Fruit fly (Drosophila melanogaster) whole organism, embryonic: ENCODE data around the gene CG2129.

Experiments used
- CG10431 ChIP-seq: fragments of 200-800 bp; sonication (Bioruptor generic); optimal IDR thresholded peaks from 3 replicates; lab custom pipeline; 2018; ENCODE audit warnings: missing biosample characterization, mild to moderate bottlenecking, missing genetic modification characterization
- CG11085 ChIP-seq: fragments of 200-800 bp; sonication (Bioruptor generic); IDR thresholded peaks from 2 replicates; pipeline ENCODE4 v1.3.6; 2022; ENCODE audit warnings: missing biosample characterization, missing genetic modification characterization
- CG12744 ChIP-seq: fragments of 200-800 bp; sonication (Bioruptor generic); optimal IDR thresholded peaks from 2 replicates; lab custom pipeline; 2016; ENCODE audit warnings: missing biosample characterization, missing genetic modification characterization
- CG14860 ChIP-seq: fragments of 200-800 bp; sonication (Bioruptor generic); IDR thresholded peaks from 3 replicates; pipeline ENCODE4 v1.3.6; 2022; ENCODE audit warnings: missing biosample characterization, missing genetic modification characterization; ENCODE audit not compliant: partially characterized antibody
- CG1603 ChIP-seq: fragments of 200-800 bp; sonication (Bioruptor generic); optimal IDR thresholded peaks from 2 replicates; lab custom pipeline; 2019; ENCODE audit warnings: missing biosample characterization, mild to moderate bottlenecking, missing genetic modification characterization, moderate library complexity
- CG17186 ChIP-seq: fragments of 200-800 bp; sonication (Bioruptor generic); optimal IDR thresholded peaks from 3 replicates; lab custom pipeline; 2017; ENCODE audit warnings: missing biosample characterization, missing genetic modification reagents, missing genetic modification characterization
- CG17802 ChIP-seq: fragments of 200-800 bp; sonication (Bioruptor generic); optimal IDR thresholded peaks from 2 replicates; lab custom pipeline; 2018; ENCODE audit warnings: missing biosample characterization, mild to moderate bottlenecking, missing genetic modification characterization, moderate library complexity
- CG30403 ChIP-seq: fragments of 200-800 bp; sonication (Bioruptor generic); optimal IDR thresholded peaks from 3 replicates; lab custom pipeline; 2016; ENCODE audit warnings: missing biosample characterization, missing genetic modification characterization
- CG31388 ChIP-seq: fragments of 200-800 bp; sonication (Bioruptor generic); optimal IDR thresholded peaks from 2 replicates; lab custom pipeline; 2016; ENCODE audit warnings: missing biosample characterization, missing genetic modification characterization
- CG3281 ChIP-seq: fragments of 200-800 bp; sonication (Bioruptor generic); optimal IDR thresholded peaks from 3 replicates; lab custom pipeline; 2017; ENCODE audit warnings: missing biosample characterization, mild to moderate bottlenecking, missing genetic modification characterization
- CG3407 ChIP-seq: fragments of 200-800 bp; sonication (Bioruptor generic); optimal IDR thresholded peaks from 2 replicates; lab custom pipeline; 2018; ENCODE audit warnings: missing biosample characterization, mild to moderate bottlenecking, missing genetic modification characterization
- CG3838 ChIP-seq: fragments of 200-800 bp; sonication (Bioruptor generic); optimal IDR thresholded peaks from 3 replicates; lab custom pipeline; 2016; ENCODE audit warnings: missing biosample characterization, missing genetic modification characterization
- CG3995 ChIP-seq: fragments of 200-800 bp; sonication (Bioruptor generic); optimal IDR thresholded peaks from 3 replicates; lab custom pipeline; 2016; ENCODE audit warnings: missing biosample characterization, missing genetic modification characterization
- CG4404 ChIP-seq: fragments of 200-800 bp; sonication (Bioruptor generic); IDR thresholded peaks from 2 replicates; pipeline ENCODE4 v1.3.6; 2022; ENCODE audit warnings: missing biosample characterization, missing genetic modification characterization
- CG4730 ChIP-seq: fragments of 200-800 bp; sonication (Bioruptor generic); IDR thresholded peaks from 2 replicates; pipeline ENCODE4 v1.3.6; 2022; ENCODE audit warnings: missing biosample characterization, missing genetic modification characterization
- CG6175 ChIP-seq: fragments of 200-800 bp; sonication (Bioruptor generic); IDR thresholded peaks from 3 replicates; pipeline ENCODE4 v1.3.6; 2022; ENCODE audit warnings: missing biosample characterization, missing genetic modification characterization
- CG8478 ChIP-seq: fragments of >200 bp; optimal IDR thresholded peaks from 2 replicates; lab custom pipeline; 2018
- CG8944 ChIP-seq: fragments of 200-800 bp; sonication (Bioruptor generic); optimal IDR thresholded peaks from 3 replicates; lab custom pipeline; 2016; ENCODE audit warnings: missing biosample characterization, missing genetic modification characterization
- Dad ChIP-seq: fragments of 200-800 bp; sonication (Bioruptor generic); optimal IDR thresholded peaks from 3 replicates; lab custom pipeline; 2016; ENCODE audit warnings: missing biosample characterization, missing genetic modification characterization
- Dek ChIP-seq: fragments of 200-800 bp; sonication (Bioruptor generic); optimal IDR thresholded peaks from 3 replicates; lab custom pipeline; 2019; ENCODE audit warnings: missing biosample characterization, mild to moderate bottlenecking, missing genetic modification characterization, moderate library complexity
- Fer3 ChIP-seq: fragments of 200-800 bp; sonication (Bioruptor generic); optimal IDR thresholded peaks from 2 replicates; lab custom pipeline; 2018; ENCODE audit warnings: missing biosample characterization, mild to moderate bottlenecking, missing genetic modification characterization, moderate library complexity
- Neu2 ChIP-seq: fragments of 200-800 bp; sonication (Bioruptor generic); optimal IDR thresholded peaks from 3 replicates; lab custom pipeline; 2016; ENCODE audit warnings: missing biosample characterization, missing genetic modification characterization, borderline replicate concordance
- Usf ChIP-seq: fragments of 200-800 bp; sonication (Bioruptor generic); optimal IDR thresholded peaks from 2 replicates; lab custom pipeline; 2017; ENCODE audit warnings: missing genotype, missing biosample characterization, missing genetic modification characterization
- ac ChIP-seq: fragments of 200-800 bp; sonication (Bioruptor generic); optimal IDR thresholded peaks from 3 replicates; lab custom pipeline; 2017; ENCODE audit warnings: missing biosample characterization, mild to moderate bottlenecking, missing genetic modification characterization
- bbx ChIP-seq: fragments of 200-800 bp; sonication (Bioruptor generic); IDR thresholded peaks from 2 replicates; pipeline ENCODE4 v1.3.6; 2022; ENCODE audit warnings: missing biosample characterization, missing genetic modification characterization; ENCODE audit not compliant: partially characterized antibody
- danr ChIP-seq: fragments of 200-800 bp; sonication (Bioruptor generic); IDR thresholded peaks from 2 replicates; pipeline ENCODE4 v1.3.6; 2022; ENCODE audit warnings: missing biosample characterization, missing genetic modification characterization
- dm ChIP-seq: fragments of 200-800 bp; sonication (Bioruptor generic); optimal IDR thresholded peaks from 3 replicates; lab custom pipeline; 2016; ENCODE audit warnings: missing biosample characterization, missing genetic modification characterization
- fd64A ChIP-seq: fragments of 200-800 bp; sonication (Bioruptor generic); optimal IDR thresholded peaks from 3 replicates; lab custom pipeline; 2018; ENCODE audit warnings: missing biosample characterization, mild to moderate bottlenecking, missing genetic modification characterization
- fru ChIP-seq: fragments of >200 bp; optimal IDR thresholded peaks from 2 replicates; lab custom pipeline; 2017
- ftz-f1 ChIP-seq: fragments of 200-800 bp; sonication (Bioruptor generic); optimal IDR thresholded peaks from 2 replicates; lab custom pipeline; 2016; ENCODE audit warnings: missing biosample characterization, missing genetic modification characterization
- fu2 ChIP-seq: fragments of 200-800 bp; sonication (Bioruptor generic); optimal IDR thresholded peaks from 2 replicates; lab custom pipeline; 2016; ENCODE audit warnings: missing biosample characterization, missing genetic modification characterization
- gcm ChIP-seq: fragments of 200-800 bp; sonication (Bioruptor generic); optimal IDR thresholded peaks from 2 replicates; lab custom pipeline; 2019; ENCODE audit warnings: missing biosample characterization, mild to moderate bottlenecking, missing genetic modification characterization, moderate library complexity
- ham ChIP-seq: fragments of 200-800 bp; sonication (Bioruptor generic); IDR thresholded peaks from 2 replicates; pipeline ENCODE4 v1.3.6; 2022; ENCODE audit warnings: missing biosample characterization, missing genetic modification characterization
- hb ChIP-seq: fragments of 200-800 bp; sonication (Bioruptor generic); IDR thresholded peaks from 3 replicates; pipeline ENCODE4 v1.3.6; 2022; ENCODE audit warnings: missing biosample characterization, missing genetic modification characterization; ENCODE audit not compliant: partially characterized antibody
- her ChIP-seq: fragments of 200-800 bp; sonication (Bioruptor generic); optimal IDR thresholded peaks from 2 replicates; lab custom pipeline; 2016; ENCODE audit warnings: missing biosample characterization, missing genetic modification characterization
- lilli ChIP-seq: fragments of 200-800 bp; sonication (Bioruptor generic); optimal IDR thresholded peaks from 3 replicates; lab custom pipeline; 2016; ENCODE audit warnings: missing biosample characterization, missing genetic modification characterization
- lola ChIP-seq, 3 experiments: fragments of >200 bp in 2 of 3; fragments of 200-800 bp in 1 of 3; sonication (Bioruptor generic) in 1 of 3; optimal IDR thresholded peaks; 2 replicates each; lab custom pipeline; 2017 to 2019; ENCODE audit warnings: missing biosample characterization in 3 of 3, missing genetic modification characterization in 3 of 3, mild to moderate bottlenecking in 1 of 3, moderate library complexity in 1 of 3
- nmo ChIP-seq: fragments of 200-800 bp; sonication (Bioruptor generic); optimal IDR thresholded peaks from 2 replicates; lab custom pipeline; 2018; ENCODE audit warnings: missing biosample characterization, mild to moderate bottlenecking, missing genetic modification characterization, moderate library complexity
- peb ChIP-seq: fragments of 200-800 bp; sonication (Bioruptor generic); IDR thresholded peaks from 2 replicates; pipeline ENCODE4 v1.3.6; 2022; ENCODE audit warnings: missing biosample characterization, missing genetic modification characterization
- rib ChIP-seq: fragments of 200-800 bp; sonication (Bioruptor generic); IDR thresholded peaks from 2 replicates; pipeline ENCODE4 v1.3.6; 2022; ENCODE audit warnings: missing biosample characterization, missing genetic modification characterization
- slbo ChIP-seq: fragments of 200-800 bp; sonication (Bioruptor generic); IDR thresholded peaks from 2 replicates; pipeline ENCODE4 v1.3.6; 2022; ENCODE audit warnings: missing biosample characterization, missing genetic modification characterization
- sr ChIP-seq: fragments of 200-800 bp; sonication (Bioruptor generic); IDR thresholded peaks from 3 replicates; pipeline ENCODE4 v1.3.6; 2022; ENCODE audit warnings: missing biosample characterization, missing genetic modification characterization
- yki ChIP-seq: fragments of >200 bp; optimal IDR thresholded peaks from 3 replicates; lab custom pipeline; 2018
- z ChIP-seq: fragments of 200-800 bp; sonication (Bioruptor generic); IDR thresholded peaks from 3 replicates; pipeline ENCODE4 v1.3.6; 2022; ENCODE audit warnings: missing biosample characterization, missing genetic modification characterization

Gene CG2129

dm6 chrX:8101479-8102198 lies 44.0 kb upstream of the CG2129 start, which contains the start of gene CG2258 (continued):
- TF ChIP-seq CG17186 (no peak), sr (peak; percentile 70; the same call in 1 of the 3 replicates), CG1603 (tag; lab: Kevin White, UChicago) (peak; percentile 91), CG31388 (GFP tag; lab: Kevin White, UChicago) (peak; percentile 68), Dad (no peak), lola (GFP tag; optimal IDR thresholded peaks at IDR 0.05; lab: Kevin White, UChicago) (peak in 1 of 3 experiments; percentile 58), dm (GFP tag; lab: Kevin White, UChicago) (peak; percentile 50), Neu2 (no peak), bbx (GFP tag; lab: Robert Waterston, UW) (peak; percentile 20; the same call in 1 of the 2 replicates), peb (GFP tag; lab: Robert Waterston, UW) (peak; percentile 61), CG3407 (GFP tag; lab: Kevin White, UChicago) (peak; percentile 75), fu2 (peak; percentile 63), Dek (tag; lab: Kevin White, UChicago) (peak; percentile 77), CG8478 (lab: Kevin White, UChicago) (no peak), z (GFP tag; lab: Robert Waterston, UW) (no peak), slbo (peak; percentile 90), CG8944 (peak; percentile 71), CG14860 (no peak), ham (peak; percentile 43; the same call in 1 of the 2 replicates), hb (GFP tag; lab: Robert Waterston, UW) (no peak), nmo (peak; percentile 89), rib (GFP tag; lab: Robert Waterston, UW) (peak; percentile 55; the same call in 1 of the 2 replicates), lilli (peak; percentile 46), CG4730 (GFP tag; lab: Robert Waterston, UW) (peak; percentile 74), CG6175 (GFP tag; lab: Robert Waterston, UW) (peak; percentile 74; the same call in 1 of the 3 replicates), CG3995 (GFP tag; lab: Kevin White, UChicago) (peak; percentile 38), CG17802 (tag; lab: Kevin White, UChicago) (peak; percentile 67), CG11085 (GFP tag; lab: Robert Waterston, UW) (peak; percentile 44; the same call in 1 of the 2 replicates), CG4404 (peak; percentile 61), CG3281 (GFP tag; lab: Kevin White, UChicago) (peak; percentile 81), Usf (peak; percentile 37), CG10431 (GFP tag; lab: Kevin White, UChicago) (peak; percentile 75), fru (lab: Kevin White, UChicago) (no peak), CG30403 (GFP tag; lab: Kevin White, UChicago) (peak; percentile 84), her (GFP tag; lab: Kevin White, UChicago) (peak; percentile 66), danr (GFP tag; lab: Robert Waterston, UW) (peak; percentile 83), gcm (GFP tag; lab: Kevin White, UChicago) (peak; percentile 70), fd64A (peak; percentile 70), Fer3 (peak; percentile 91), CG12744 (GFP tag; lab: Kevin White, UChicago) (peak; percentile 66), ftz-f1 (GFP tag; lab: Kevin White, UChicago) (no peak), ac (no peak), yki (lab: Kevin White, UChicago) (no peak), CG3838 (peak; percentile 15)
